Fruit fly (Drosophila melanogaster) whole organism, embryonic: ENCODE results near the gene rasp.
A peak's percentile ranks its signal among the peaks of the same experiment; 100 is the strongest.

Experiments
- ATbp ChIP-seq: fragments of 200-800 bp; sonication (Bioruptor generic); optimal IDR thresholded peaks from 2 replicates; lab custom pipeline; 2017; ENCODE audit warnings: missing biosample characterization, mild to moderate bottlenecking, missing genetic modification characterization, missing genetic modification reagents
- Aef1 ChIP-seq: fragments of 200-800 bp; sonication (Bioruptor generic); IDR thresholded peaks from 3 replicates; pipeline ENCODE4 v1.3.6; 2022; ENCODE audit warnings: missing biosample characterization, missing genetic modification characterization
- Asciz ChIP-seq: fragments of 200-800 bp; sonication (Bioruptor generic); optimal IDR thresholded peaks from 2 replicates; lab custom pipeline; 2017; ENCODE audit warnings: missing biosample characterization, mild to moderate bottlenecking, missing genetic modification characterization, missing genetic modification reagents
- Atf6 ChIP-seq: fragments of 200-800 bp; sonication (Bioruptor generic); IDR thresholded peaks from 2 replicates; pipeline ENCODE4 v1.3.6; 2022; ENCODE audit warnings: missing biosample characterization, missing genetic modification characterization
- Bgb ChIP-seq: fragments of 200-800 bp; sonication (Bioruptor generic); IDR thresholded peaks from 2 replicates; pipeline ENCODE4 v1.3.6; 2022; ENCODE audit warnings: missing biosample characterization, missing genetic modification characterization; ENCODE audit not compliant: partially characterized antibody
- CG10274 ChIP-seq: fragments of 200-800 bp; sonication (Bioruptor generic); optimal IDR thresholded peaks from 3 replicates; lab custom pipeline; 2017; ENCODE audit warnings: missing biosample characterization, mild to moderate bottlenecking, missing genetic modification characterization
- CG10979 ChIP-seq: fragments of 200-800 bp; sonication (Bioruptor generic); optimal IDR thresholded peaks from 2 replicates; lab custom pipeline; 2018; ENCODE audit warnings: missing biosample characterization, mild to moderate bottlenecking, missing genetic modification characterization, moderate library complexity
- CG11093 ChIP-seq: fragments of 200-800 bp; sonication (Bioruptor generic); IDR thresholded peaks from 3 replicates; pipeline ENCODE4 v1.3.6; 2022; ENCODE audit warnings: missing biosample characterization, missing genetic modification characterization
- CG11695 ChIP-seq: fragments of 200-800 bp; sonication (Bioruptor generic); IDR thresholded peaks from 3 replicates; pipeline ENCODE4 v1.3.6; 2022; ENCODE audit warnings: missing biosample characterization, missing genetic modification characterization
- CG11723 ChIP-seq: fragments of 200-800 bp; sonication (Bioruptor generic); optimal IDR thresholded peaks from 2 replicates; lab custom pipeline; 2017; ENCODE audit warnings: missing biosample characterization, mild to moderate bottlenecking, missing genetic modification characterization
- CG13123 ChIP-seq: fragments of 200-800 bp; sonication (Bioruptor generic); optimal IDR thresholded peaks from 2 replicates; lab custom pipeline; 2016; ENCODE audit warnings: missing biosample characterization, missing genetic modification characterization
- CG13296 ChIP-seq: fragments of 200-800 bp; sonication (Bioruptor generic); optimal IDR thresholded peaks from 3 replicates; lab custom pipeline; 2018; ENCODE audit warnings: missing biosample characterization, mild to moderate bottlenecking, missing genetic modification characterization
- CG15269 ChIP-seq: fragments of 200-800 bp; sonication (Bioruptor generic); optimal IDR thresholded peaks from 2 replicates; lab custom pipeline; 2018; ENCODE audit warnings: missing biosample characterization, mild to moderate bottlenecking, missing genetic modification characterization, moderate library complexity
- CG2712 ChIP-seq: fragments of 200-800 bp; optimal IDR thresholded peaks from 3 replicates; lab custom pipeline; 2019; ENCODE audit warnings: missing biosample characterization, mild to moderate bottlenecking, missing genetic modification characterization, moderate library complexity
- CG2889 ChIP-seq: fragments of 200-800 bp; sonication (Bioruptor generic); IDR thresholded peaks from 3 replicates; pipeline ENCODE4 v1.3.6; 2022; ENCODE audit warnings: missing biosample characterization, missing genetic modification characterization
- CG3065 ChIP-seq: fragments of 200-800 bp; sonication (Bioruptor generic); optimal IDR thresholded peaks from 2 replicates; lab custom pipeline; 2016; ENCODE audit warnings: missing biosample characterization, missing genetic modification characterization
- CG31224 ChIP-seq: fragments of 200-800 bp; sonication (Bioruptor generic); IDR thresholded peaks from 2 replicates; pipeline ENCODE4 v1.3.6; 2022; ENCODE audit warnings: missing biosample characterization, missing genetic modification characterization
- CG3407 ChIP-seq: fragments of 200-800 bp; sonication (Bioruptor generic); optimal IDR thresholded peaks from 2 replicates; lab custom pipeline; 2018; ENCODE audit warnings: missing biosample characterization, mild to moderate bottlenecking, missing genetic modification characterization
- CG6689 ChIP-seq: fragments of 200-800 bp; sonication (Bioruptor generic); IDR thresholded peaks from 2 replicates; pipeline ENCODE4 v1.3.6; 2022; ENCODE audit warnings: missing biosample characterization, missing genetic modification characterization
- CG8089 ChIP-seq: fragments of 200-800 bp; sonication (Bioruptor generic); optimal IDR thresholded peaks from 3 replicates; lab custom pipeline; 2016; ENCODE audit warnings: missing biosample characterization, missing genetic modification characterization
- CG8388 ChIP-seq: fragments of 200-800 bp; sonication (Bioruptor generic); optimal IDR thresholded peaks from 2 replicates; lab custom pipeline; 2019; ENCODE audit warnings: missing biosample characterization, mild to moderate bottlenecking, missing genetic modification characterization, moderate library complexity
- Dek ChIP-seq: fragments of 200-800 bp; sonication (Bioruptor generic); optimal IDR thresholded peaks from 3 replicates; lab custom pipeline; 2019; ENCODE audit warnings: missing biosample characterization, mild to moderate bottlenecking, missing genetic modification characterization, moderate library complexity
- Gsc ChIP-seq: fragments of 200-800 bp; sonication (Bioruptor generic); IDR thresholded peaks from 2 replicates; pipeline ENCODE4 v1.3.6; 2022; ENCODE audit warnings: missing biosample characterization, missing genetic modification characterization
- Gug ChIP-seq: fragments of 200-800 bp; sonication (Bioruptor generic); IDR thresholded peaks from 4 replicates; pipeline ENCODE4 v1.3.6; 2022; ENCODE audit warnings: missing biosample characterization, missing genetic modification characterization
- HLH3B ChIP-seq: fragments of 200-800 bp; sonication (Bioruptor generic); IDR thresholded peaks from 2 replicates; pipeline ENCODE4 v1.3.6; 2022; ENCODE audit warnings: missing biosample characterization, missing genetic modification characterization
- Hr3 ChIP-seq: fragments of 200-800 bp; sonication (Bioruptor generic); optimal IDR thresholded peaks from 3 replicates; lab custom pipeline; 2016; ENCODE audit warnings: missing biosample characterization, missing genetic modification characterization
- Jarid2 ChIP-seq: fragments of 200-800 bp; sonication (Bioruptor generic); optimal IDR thresholded peaks from 3 replicates; lab custom pipeline; 2017; ENCODE audit warnings: mild to moderate bottlenecking, missing biosample characterization, missing genetic modification reagents, missing genetic modification characterization
- Meics ChIP-seq: fragments of 200-800 bp; sonication (Bioruptor generic); optimal IDR thresholded peaks from 2 replicates; lab custom pipeline; 2017; ENCODE audit warnings: missing biosample characterization, mild to moderate bottlenecking, missing genetic modification characterization
- NC2β ChIP-seq: fragments of 200-800 bp; sonication (Bioruptor generic); optimal IDR thresholded peaks from 2 replicates; lab custom pipeline; 2016; ENCODE audit warnings: missing biosample characterization, missing genetic modification characterization
- Nf-YA ChIP-seq: fragments of 200-800 bp; sonication (Bioruptor generic); IDR thresholded peaks from 2 replicates; pipeline ENCODE4 v1.3.6; 2022; ENCODE audit warnings: missing biosample characterization, missing genetic modification characterization
- Side ChIP-seq: fragments of 200-800 bp; sonication (Bioruptor generic); optimal IDR thresholded peaks from 2 replicates; lab custom pipeline; 2016; ENCODE audit warnings: missing biosample characterization, missing genetic modification characterization
- Sry-β ChIP-seq: fragments of 200-800 bp; sonication (Bioruptor generic); optimal IDR thresholded peaks from 2 replicates; lab custom pipeline; 2018; ENCODE audit warnings: missing biosample characterization, mild to moderate bottlenecking, missing genetic modification characterization, moderate library complexity
- Taf1 ChIP-seq: fragments of 200-800 bp; sonication (Bioruptor generic); IDR thresholded peaks from 2 replicates; pipeline ENCODE4 v1.3.6; 2022; ENCODE audit warnings: missing biosample characterization, missing genetic modification characterization
- abd-A ChIP-seq: fragments of 200-800 bp; sonication (Bioruptor generic); optimal IDR thresholded peaks from 3 replicates; lab custom pipeline; 2019; ENCODE audit warnings: missing biosample characterization, mild to moderate bottlenecking, missing genetic modification characterization, moderate library complexity
- bbx ChIP-seq: fragments of 200-800 bp; sonication (Bioruptor generic); IDR thresholded peaks from 2 replicates; pipeline ENCODE4 v1.3.6; 2022; ENCODE audit warnings: missing biosample characterization, missing genetic modification characterization; ENCODE audit not compliant: partially characterized antibody
- cwo ChIP-seq: fragments of 200-800 bp; sonication (Bioruptor generic); optimal IDR thresholded peaks from 3 replicates; lab custom pipeline; 2017; ENCODE audit warnings: missing biosample characterization, missing genetic modification characterization, mild to moderate bottlenecking, moderate library complexity, missing genetic modification reagents
- da ChIP-seq: fragments of 200-800 bp; sonication (Bioruptor generic); optimal IDR thresholded peaks from 2 replicates; lab custom pipeline; 2016; ENCODE audit warnings: missing biosample characterization, missing genetic modification characterization
- dati ChIP-seq: fragments of 200-800 bp; sonication (Bioruptor generic); IDR thresholded peaks from 2 replicates; pipeline ENCODE4 v1.3.6; 2022; ENCODE audit warnings: missing biosample characterization, missing genetic modification characterization
- esg ChIP-seq: fragments of 200-800 bp; sonication (Bioruptor generic); conservative IDR thresholded peaks from 2 replicates; pipeline ENCODE4 v1.3.6; 2022; ENCODE audit warnings: missing biosample characterization, missing genetic modification characterization
- hbn ChIP-seq: fragments of 200-800 bp; sonication (Bioruptor generic); IDR thresholded peaks from 2 replicates; pipeline ENCODE4 v1.3.6; 2022; ENCODE audit warnings: missing biosample characterization, missing genetic modification characterization; ENCODE audit not compliant: partially characterized antibody
- hkb ChIP-seq, 2 experiments: fragments of 200-800 bp in 1 of 2; fragments of >200 bp in 1 of 2; sonication (Bioruptor generic) in 1 of 2; IDR thresholded peaks in 1 of 2; optimal IDR thresholded peaks in 1 of 2; 2 replicates each; pipeline versions ENCODE4 v1.3.6 to Lab custom; 2017 to 2022; ENCODE audit warnings: missing biosample characterization in 1 of 2, missing genetic modification characterization in 1 of 2
- jumu ChIP-seq: fragments of 200-800 bp; sonication (Bioruptor generic); optimal IDR thresholded peaks from 3 replicates; lab custom pipeline; 2016; ENCODE audit warnings: missing biosample characterization, missing genetic modification characterization
- lmd ChIP-seq: fragments of 200-800 bp; sonication (Bioruptor generic); IDR thresholded peaks from 2 replicates; pipeline ENCODE4 v1.3.6; 2022; ENCODE audit warnings: missing biosample characterization, missing genetic modification characterization
- pan ChIP-seq, 4 experiments: fragments of >200 bp in 3 of 4; fragments of 200-800 bp in 1 of 4; sonication (Bioruptor generic) in 1 of 4; optimal IDR thresholded peaks in 3 of 4; IDR thresholded peaks in 1 of 4; 2 replicates each; pipeline versions ENCODE4 v1.3.6 to Lab custom; 2017 to 2022; ENCODE audit warnings: missing biosample characterization in 2 of 4, missing genetic modification characterization in 2 of 4, mixed read lengths in 1 of 4
- tap ChIP-seq: fragments of 200-800 bp; optimal IDR thresholded peaks from 3 replicates; lab custom pipeline; 2019; ENCODE audit warnings: missing biosample characterization, mild to moderate bottlenecking, missing genetic modification characterization, moderate library complexity
- tin ChIP-seq: fragments of 200-800 bp; sonication (Bioruptor generic); optimal IDR thresholded peaks from 3 replicates; lab custom pipeline; 2016; ENCODE audit warnings: missing biosample characterization, missing genetic modification characterization
- trh ChIP-seq: fragments of 200-800 bp; sonication (Bioruptor generic); optimal IDR thresholded peaks from 2 replicates; lab custom pipeline; 2016; ENCODE audit warnings: missing biosample characterization, missing genetic modification characterization
- unc-4 ChIP-seq: fragments of 200-800 bp; sonication (Bioruptor generic); IDR thresholded peaks from 2 replicates; pipeline ENCODE4 v1.3.6; 2022; ENCODE audit warnings: missing biosample characterization, missing genetic modification characterization; ENCODE audit not compliant: partially characterized antibody
- zen ChIP-seq: fragments of 200-800 bp; sonication (Bioruptor generic); optimal IDR thresholded peaks from 3 replicates; lab custom pipeline; 2018; ENCODE audit warnings: missing biosample characterization, mild to moderate bottlenecking, missing genetic modification characterization, moderate library complexity

rasp gene

dm6 chr3L:3192912-3193311 is 30.9 kb downstream of the rasp start, which contains the start of gene Hsp83 (continued):
- peak; percentile 73 for TF ChIP-seq Hr3
- TF ChIP-seq Nf-YA, result peak; percentile 92
- TF ChIP-seq tap (tag; lab: Kevin White, UChicago), result peak; percentile 92
- TF ChIP-seq CG3065 (GFP tag; lab: Kevin White, UChicago), result peak; percentile 94
- peak; percentile 99 for TF ChIP-seq Meics (GFP tag; lab: Kevin White, UChicago)
- no peak for TF ChIP-seq hbn (GFP tag; lab: Robert Waterston, UW)
- TF ChIP-seq CG11723 (GFP tag; lab: Kevin White, UChicago), result peak; percentile 98
- TF ChIP-seq CG15269 (tag; lab: Kevin White, UChicago), result peak; percentile 95
- TF ChIP-seq dati, result peak; percentile 88
- TF ChIP-seq jumu (GFP tag; lab: Kevin White, UChicago), result peak; percentile 88
- peak; percentile 99 for TF ChIP-seq CG13296 (GFP tag; lab: Kevin White, UChicago)
- peak; percentile 36; the same call in 1 of the 2 replicates for TF ChIP-seq Bgb (GFP tag; lab: Robert Waterston, UW)
- peak; percentile 97 for TF ChIP-seq Asciz (GFP tag; lab: Kevin White, UChicago)
- peak; percentile 87 for TF ChIP-seq CG2712 (tag; lab: Kevin White, UChicago)
- peak; percentile 80 for TF ChIP-seq lmd
- peak; percentile 88 for TF ChIP-seq tin (GFP tag; lab: Kevin White, UChicago)
- TF ChIP-seq CG10979 (tag; lab: Kevin White, UChicago), result peak; percentile 89
- peak; percentile 0; the same call in 1 of the 2 replicates for TF ChIP-seq unc-4 (GFP tag; lab: Robert Waterston, UW)
- no peak for TF ChIP-seq abd-A (tag; lab: Kevin White, UChicago)
- peak; percentile 81 for TF ChIP-seq CG2889 (GFP tag; lab: Robert Waterston, UW)
- TF ChIP-seq bbx, result peak; percentile 62
- peak; percentile 98 for TF ChIP-seq Side
- TF ChIP-seq pan (optimal IDR thresholded peaks at IDR 0.05; lab: Kevin White, UChicago), result no peak
- peak in 1 of 2 experiments; percentile 92 for TF ChIP-seq pan (GFP tag; optimal IDR thresholded peaks at IDR 0.05 in 1 of 2, IDR thresholded peaks at IDR 0.05 in 1 of 2)
- TF ChIP-seq zen (tag; lab: Kevin White, UChicago), result peak; percentile 66
- peak; percentile 65 for TF ChIP-seq Aef1 (GFP tag; lab: Robert Waterston, UW)
- TF ChIP-seq CG11093 (GFP tag; lab: Robert Waterston, UW), result peak; percentile 73; the same call in 2 of the 3 replicates
- peak; percentile 93 for TF ChIP-seq CG10274
- peak; percentile 90 for TF ChIP-seq HLH3B (GFP tag; lab: Robert Waterston, UW)
- TF ChIP-seq CG31224 (GFP tag; lab: Robert Waterston, UW), result peak; percentile 74
- peak; percentile 63 for TF ChIP-seq esg (GFP tag; lab: Robert Waterston, UW)
- peak; percentile 87 for TF ChIP-seq Jarid2 (GFP tag; lab: Kevin White, UChicago)
- TF ChIP-seq CG8388 (GFP tag; lab: Kevin White, UChicago), result peak; percentile 89
- TF ChIP-seq CG8089 (GFP tag; lab: Kevin White, UChicago), result peak; percentile 92
- no peak for TF ChIP-seq Gsc (GFP tag; lab: Robert Waterston, UW)
- TF ChIP-seq Gug (GFP tag; lab: Robert Waterston, UW), result peak; percentile 55; the same call in 2 of the 4 replicates
- peak; percentile 93 for TF ChIP-seq cwo
- TF ChIP-seq Dek, result peak; percentile 86
- peak; percentile 97 for TF ChIP-seq NC2β (GFP tag; lab: Kevin White, UChicago)
- peak; percentile 94 for TF ChIP-seq CG3407 (GFP tag; lab: Kevin White, UChicago)
- TF ChIP-seq CG11695 (GFP tag; lab: Robert Waterston, UW), result peak; percentile 84
- no peak for TF ChIP-seq hkb (optimal IDR thresholded peaks at IDR 0.05; lab: Kevin White, UChicago)
- peak; percentile 96 for TF ChIP-seq hkb (GFP tag; IDR thresholded peaks at IDR 0.05; lab: Robert Waterston, UW)
- TF ChIP-seq ATbp (GFP tag; lab: Kevin White, UChicago), result peak; percentile 97
- TF ChIP-seq trh, result peak; percentile 75
- TF ChIP-seq CG13123 (GFP tag; lab: Kevin White, UChicago), result peak; percentile 77
- TF ChIP-seq CG6689 (GFP tag; lab: Robert Waterston, UW), result peak; percentile 81
- peak; percentile 73 for TF ChIP-seq Sry-β (GFP tag; lab: Kevin White, UChicago)
- peak; percentile 95 for TF ChIP-seq Atf6 (GFP tag; lab: Robert Waterston, UW)
- TF ChIP-seq Taf1 (GFP tag; lab: Robert Waterston, UW), result peak; percentile 71
- TF ChIP-seq da (GFP tag; lab: Kevin White, UChicago), result peak; percentile 88
